Worm (Caenorhabditis elegans): ENCODE results near the gene nbs-1.

- no peak for TF ChIP-seq nhr-76 (tag; optimal IDR thresholded peaks at IDR 0.05)
- no peak for TF ChIP-seq nhr-28 (tag; optimal IDR thresholded peaks at IDR 0.05)
- no peak for TF ChIP-seq mdl-1 (tag; optimal IDR thresholded peaks at IDR 0.05)
- no peak for TF ChIP-seq ceh-82 (tag; optimal IDR thresholded peaks at IDR 0.05)
These were observed 31.1 kb upstream of the nbs-1 start, which contains the start of gene F40F8.1 for ce11 chrII:11127364-11127763.
